Worm (Caenorhabditis elegans): ENCODE data around the gene EGAP5.1.

DNA sequence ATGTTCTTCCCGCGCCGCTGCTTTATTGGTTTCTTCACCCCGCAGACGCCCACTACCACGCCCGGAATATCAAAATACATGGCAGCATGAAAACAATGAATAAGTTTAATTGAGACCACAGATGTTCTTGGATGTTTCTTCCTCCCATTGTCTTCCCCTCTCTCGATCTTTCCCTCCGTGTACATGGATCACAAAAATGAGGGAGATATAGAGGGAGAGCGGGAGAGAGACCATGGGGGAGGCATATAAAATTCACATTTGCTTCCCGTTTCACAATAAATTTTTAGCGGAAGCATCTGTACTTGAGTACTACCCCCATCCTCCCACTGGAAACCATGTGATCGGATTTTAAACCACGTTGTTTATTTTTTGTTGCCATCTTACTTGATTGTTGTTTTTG lies 30.5 kb downstream of the EGAP5.1 start:
- TF ChIP-seq lin-13 (tag; optimal IDR thresholded peaks at IDR 0.05) (no peak), ztf-11 (tag; optimal IDR thresholded peaks at IDR 0.05) (no peak), mep-1 (tag; optimal IDR thresholded peaks at IDR 0.05) (no peak), nhr-28 (tag; optimal IDR thresholded peaks at IDR 0.05) (no peak), ceh-39 (tag; optimal IDR thresholded peaks at IDR 0.05) (no peak), snpc-4 (tag; optimal IDR thresholded peaks at IDR 0.05) (no peak), ces-1 (GFP tag; optimal IDR thresholded peaks at IDR 0.05) (no peak), mab-5 (tag; optimal IDR thresholded peaks at IDR 0.05) (no peak), unc-62 (GFP tag; optimal IDR thresholded peaks at IDR 0.05) (no peak), sptf-1 (tag; optimal IDR thresholded peaks at IDR 0.05) (no peak), ham-2 (GFP tag; optimal IDR thresholded peaks at IDR 0.05) (no peak), nhr-237 (tag; optimal IDR thresholded peaks at IDR 0.05) (no peak), mls-2 (tag; optimal IDR thresholded peaks at IDR 0.05) (no peak), pha-4 (tag; optimal IDR thresholded peaks at IDR 0.05) (no peak)

All from whole organism, mixed stage, embryonic.